Fruit fly (Drosophila melanogaster): Measurements from ENCODE around the gene gry.

gry gene

DNA sequence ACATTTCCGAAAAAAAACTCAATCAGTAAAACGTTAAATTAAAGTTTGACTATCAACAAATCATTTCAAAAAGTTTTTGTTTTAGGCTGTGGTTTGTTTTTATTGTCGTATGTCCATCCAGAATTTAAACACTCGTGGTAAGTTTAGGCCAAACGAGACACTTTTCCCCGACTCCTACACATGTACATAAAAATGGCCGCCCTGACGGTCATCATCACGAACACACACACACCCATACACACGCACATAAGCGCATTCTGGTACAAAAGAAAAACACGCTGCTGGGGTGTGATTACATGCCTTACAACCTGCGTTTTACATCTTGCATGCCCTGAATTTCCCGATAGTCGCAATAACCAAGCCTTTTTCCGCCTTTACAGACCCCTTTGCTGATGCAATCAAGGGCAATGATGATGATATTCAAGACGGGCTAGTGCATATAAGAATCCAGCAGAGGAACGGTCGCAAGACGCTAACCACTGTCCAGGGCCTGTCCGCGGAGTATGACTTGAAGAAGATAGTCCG is 24.6 kb downstream of the gry start:
- TF ChIP-seq CTCF (optimal IDR thresholded peaks at IDR 0.05) (no peak), CG8478 (optimal IDR thresholded peaks at IDR 0.05) (no peak)

DNA sequence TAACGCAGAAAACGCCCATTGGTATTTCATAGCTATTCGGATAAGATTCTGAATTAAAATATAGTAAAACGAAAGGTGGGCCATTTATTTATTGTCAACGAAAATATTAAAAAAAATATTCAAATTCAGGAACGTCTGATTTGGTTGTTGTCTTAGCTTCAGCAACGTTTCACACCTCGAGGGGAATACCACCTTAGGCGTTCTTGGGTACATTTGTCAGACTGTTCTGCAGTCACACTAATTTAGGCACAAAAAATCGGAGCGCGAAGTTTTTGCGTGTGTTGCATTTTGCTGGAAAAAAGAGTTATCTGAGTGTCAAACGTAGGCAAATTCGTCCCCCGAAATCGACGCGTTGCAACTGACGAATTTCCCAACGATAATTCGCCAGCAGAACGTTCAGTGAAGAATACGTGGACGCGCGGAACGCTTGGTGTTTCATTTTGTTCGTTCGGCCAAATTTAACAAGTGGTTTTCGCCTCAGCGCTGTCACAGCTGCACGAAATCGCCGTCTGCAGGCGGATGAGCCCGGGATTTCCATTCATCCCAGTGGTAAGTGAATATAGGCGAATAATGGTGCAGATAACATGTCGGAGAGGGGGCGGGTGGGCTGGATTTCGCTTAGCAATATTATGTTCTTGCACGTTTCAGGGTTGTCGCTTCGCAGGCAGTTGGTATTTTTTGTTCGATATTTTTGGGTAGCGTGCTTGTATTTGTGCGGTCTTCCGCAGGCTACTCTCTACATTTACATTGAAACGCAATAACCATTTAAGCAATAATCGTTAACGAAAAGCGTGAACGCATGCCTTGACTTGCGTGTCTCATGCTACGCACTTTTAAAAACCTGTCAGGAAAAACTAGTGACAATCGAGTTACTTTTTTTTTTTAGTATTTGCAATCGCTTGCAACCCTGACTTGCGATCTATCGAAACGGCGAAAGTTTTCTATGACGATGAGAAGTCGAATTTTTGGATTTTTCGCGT is 26.1 kb downstream of the gry start, which contains the start of gene Larp4B:
Gene Larp4B (plus strand): TSS at position 99 of the 980 bp plus-strand sequence.
- peak in 1 of 2 experiments; percentile 61 for TF ChIP-seq CTCF (optimal IDR thresholded peaks at IDR 0.05)
- TF ChIP-seq CG8478 (optimal IDR thresholded peaks at IDR 0.05) = no peak

DNA sequence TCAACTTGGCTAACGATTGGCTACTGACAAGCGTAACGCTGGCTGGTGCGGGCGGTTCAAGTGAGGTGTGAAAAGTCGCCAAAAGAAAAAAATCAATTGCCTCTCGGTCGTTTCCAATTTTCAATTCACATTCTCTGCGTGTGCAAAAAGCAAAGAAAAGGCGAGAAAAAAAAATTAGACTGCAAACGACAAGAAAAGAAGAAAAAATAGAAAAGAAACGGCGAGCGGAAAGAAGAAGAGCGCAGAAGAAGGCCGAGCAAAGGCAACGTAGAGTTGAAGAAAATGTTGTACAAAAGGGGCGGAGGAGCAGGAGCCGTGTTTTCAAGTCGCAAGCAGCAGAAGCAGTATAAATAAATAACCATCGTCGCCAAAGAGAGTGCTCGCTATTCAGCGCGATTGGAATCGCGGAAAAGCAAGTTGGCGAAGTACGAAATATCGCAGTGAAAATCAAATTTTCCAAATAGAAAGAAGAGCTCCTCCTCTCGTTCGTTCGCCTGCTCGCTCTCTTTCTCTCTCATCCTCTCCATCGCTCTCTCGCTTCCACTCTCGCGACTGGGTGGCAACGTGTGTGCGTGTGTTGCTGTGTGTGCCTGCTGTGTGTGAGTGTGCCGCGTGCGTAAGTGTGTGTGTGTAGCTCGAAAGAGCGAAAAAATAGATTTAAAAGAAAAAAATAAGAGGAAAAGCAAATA is 27.0 kb downstream of the gry start:
- TF ChIP-seq CG8478 (optimal IDR thresholded peaks at IDR 0.05) = no peak
- no peak for TF ChIP-seq CTCF (optimal IDR thresholded peaks at IDR 0.05)

DNA sequence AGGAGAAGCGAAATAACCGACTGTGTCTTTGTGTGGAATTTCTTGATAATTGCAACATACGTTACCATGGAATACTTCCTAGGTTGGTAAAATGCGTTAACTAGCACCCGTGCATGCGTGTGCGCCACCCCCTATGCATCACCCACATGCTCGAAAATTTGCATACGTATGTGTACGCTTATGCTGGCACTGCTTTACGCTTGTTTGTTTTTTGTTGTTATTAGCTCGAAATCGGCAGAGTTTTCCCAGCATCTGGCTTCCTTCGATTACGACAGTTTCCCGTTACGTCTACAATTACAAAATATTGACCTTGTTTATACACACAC is 27.5 kb downstream of the gry start:
- TF ChIP-seq CG8478 (optimal IDR thresholded peaks at IDR 0.05) (no peak), CTCF (optimal IDR thresholded peaks at IDR 0.05) (no peak)

DNA sequence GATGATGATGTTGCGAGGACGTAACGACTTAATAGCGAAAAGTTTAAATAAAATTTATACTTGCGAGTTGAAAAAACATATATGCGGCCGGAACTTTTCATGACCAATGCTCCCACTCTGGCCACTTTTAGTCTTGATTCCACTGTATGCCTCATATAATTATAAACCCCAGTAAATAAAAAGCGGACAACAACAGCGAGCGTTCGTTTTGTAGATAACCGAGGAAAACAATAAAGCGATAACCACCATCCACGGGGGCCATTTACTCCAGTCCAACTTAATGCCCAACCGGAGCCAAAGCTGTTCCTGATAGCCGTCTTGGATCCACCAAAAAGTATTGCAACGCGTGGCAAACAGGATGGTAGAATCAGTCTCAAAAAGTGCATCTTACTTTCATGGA is 37.4 kb downstream of the gry start:
- TF ChIP-seq CG8478 (optimal IDR thresholded peaks at IDR 0.05) = no peak
- TF ChIP-seq CTCF (optimal IDR thresholded peaks at IDR 0.05) = no peak

DNA sequence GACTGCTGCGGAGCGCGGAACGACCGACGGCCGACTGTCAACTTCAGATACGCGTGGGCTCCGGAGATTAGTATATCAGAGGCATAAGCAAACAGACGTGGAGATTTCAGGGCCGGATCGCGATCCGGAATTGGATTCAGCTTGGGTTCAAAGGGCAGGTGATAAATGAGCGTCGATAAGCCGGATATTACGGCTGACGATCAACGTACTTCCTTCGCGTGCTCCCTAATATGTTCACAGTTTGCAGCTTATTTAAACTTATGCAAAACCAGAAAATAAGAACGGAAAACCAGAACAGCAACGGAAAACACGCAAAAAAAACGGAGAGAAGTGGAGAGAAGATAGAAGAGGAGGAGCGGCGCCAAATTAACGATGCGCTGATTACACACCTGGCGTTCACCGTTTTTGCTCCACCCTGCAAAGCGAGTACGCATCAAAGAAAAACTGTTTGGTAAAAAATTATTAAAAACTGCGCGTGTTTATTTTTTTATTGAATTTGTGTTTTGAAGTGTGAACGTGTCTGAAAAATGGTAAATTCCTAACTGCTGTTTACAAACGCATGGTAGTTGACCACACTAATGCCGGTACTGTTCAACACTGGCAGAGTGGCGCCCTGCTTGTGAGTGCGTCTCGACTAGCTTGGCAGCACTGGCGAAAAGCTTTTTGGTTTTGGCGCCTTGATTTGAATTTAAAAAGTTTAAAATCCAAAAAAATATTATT is 40.3 kb downstream of the gry start, which contains the start of gene CG17746:
Gene CG17746 (minus strand): TSS at position 546 of the 720 bp plus-strand sequence.
- TF ChIP-seq CTCF (optimal IDR thresholded peaks at IDR 0.05) = peak; percentile 40 to 65
- TF ChIP-seq CG8478 (optimal IDR thresholded peaks at IDR 0.05) = no peak

DNA sequence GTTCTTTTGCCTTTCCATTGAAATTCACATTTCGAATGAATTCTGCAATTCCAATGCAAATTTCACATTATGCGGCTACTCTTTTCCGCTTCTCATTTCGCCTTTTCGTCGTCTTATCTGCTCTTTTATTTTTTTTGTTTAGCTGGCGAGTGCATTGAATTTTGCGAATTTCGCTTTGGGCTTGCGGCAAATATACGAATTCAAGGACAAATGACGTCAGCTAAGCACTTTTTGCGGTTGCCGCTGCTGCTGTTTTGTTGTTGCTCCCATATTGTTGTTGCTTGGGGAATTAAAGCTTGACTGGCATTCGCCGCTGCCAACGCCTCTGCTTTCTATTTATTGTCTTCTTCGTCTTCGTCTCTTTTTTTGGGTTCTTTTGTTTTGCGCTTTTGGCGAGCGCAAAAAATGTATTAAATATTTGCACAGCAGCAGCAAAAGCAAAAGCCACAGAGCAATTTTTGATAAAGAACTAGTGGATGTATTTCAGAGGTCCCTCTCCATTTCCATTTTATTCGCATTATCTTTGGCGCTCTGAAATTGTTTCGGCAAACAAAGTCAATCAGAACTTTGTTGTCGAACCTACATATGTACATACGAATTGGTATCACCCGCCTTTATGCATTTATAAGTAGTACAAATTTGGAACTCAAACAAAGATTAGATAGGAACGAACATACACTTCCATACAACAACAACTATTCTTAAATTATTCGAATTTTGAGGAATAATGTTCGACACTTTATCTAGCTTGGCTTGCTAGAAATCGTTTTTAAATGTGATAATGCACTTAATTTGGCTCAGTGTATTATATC is 41.1 kb downstream of the gry start:
- TF ChIP-seq CG8478 (optimal IDR thresholded peaks at IDR 0.05) = no peak
- no peak for TF ChIP-seq CTCF (optimal IDR thresholded peaks at IDR 0.05)

DNA sequence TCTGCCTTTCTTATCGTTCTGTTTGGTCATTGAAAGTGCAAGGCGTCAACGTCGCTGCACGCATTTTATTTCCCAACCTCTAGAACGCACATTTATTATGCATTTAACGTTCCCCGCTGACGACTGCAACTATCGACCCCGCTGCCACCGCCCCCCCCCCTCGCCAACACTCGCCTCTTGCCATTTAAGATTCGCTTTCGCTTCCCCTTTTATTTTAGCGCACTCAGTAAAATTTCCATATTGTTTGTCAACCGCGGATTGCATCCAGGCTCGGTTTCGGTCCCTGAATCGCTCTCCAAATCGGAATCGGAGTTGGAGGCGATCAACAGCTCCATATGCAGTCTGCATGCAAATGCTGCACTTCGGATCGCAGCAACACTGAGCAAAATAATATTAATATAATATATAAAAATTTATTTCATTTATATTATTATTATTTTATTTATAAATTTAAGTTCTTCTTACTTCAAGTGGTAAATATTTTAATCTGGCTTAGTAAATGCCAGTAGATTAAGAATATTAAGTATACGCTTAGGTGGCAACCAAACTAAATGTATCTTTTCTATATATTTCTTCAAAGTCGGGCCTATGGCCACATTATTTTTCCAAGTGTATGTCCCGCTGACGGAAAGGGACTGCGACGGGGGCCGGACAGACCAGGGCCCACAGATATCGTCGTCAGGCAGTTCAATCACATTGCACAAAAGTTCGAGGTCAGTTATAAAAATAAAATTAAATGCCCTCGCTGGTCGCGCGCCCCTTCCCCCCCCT is 41.9 kb downstream of the gry start:
- no peak for TF ChIP-seq CTCF (optimal IDR thresholded peaks at IDR 0.05)
- TF ChIP-seq CG8478 (optimal IDR thresholded peaks at IDR 0.05) = no peak

DNA sequence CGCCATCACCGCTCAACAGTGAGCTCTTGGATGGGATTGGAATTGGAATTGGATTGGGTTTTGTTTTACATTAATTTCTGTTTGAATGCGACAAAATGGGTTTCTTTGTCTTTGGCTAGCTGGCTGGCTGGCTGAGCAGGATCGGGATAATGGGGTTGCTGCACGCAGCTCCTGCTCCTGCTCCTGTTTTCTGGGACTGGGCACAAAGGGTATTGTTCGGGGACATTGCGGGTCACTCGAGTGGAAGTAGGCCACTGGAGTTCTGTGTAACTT is 42.4 kb downstream of the gry start:
- TF ChIP-seq CTCF (optimal IDR thresholded peaks at IDR 0.05) (no peak), CG8478 (optimal IDR thresholded peaks at IDR 0.05) (no peak)

DNA sequence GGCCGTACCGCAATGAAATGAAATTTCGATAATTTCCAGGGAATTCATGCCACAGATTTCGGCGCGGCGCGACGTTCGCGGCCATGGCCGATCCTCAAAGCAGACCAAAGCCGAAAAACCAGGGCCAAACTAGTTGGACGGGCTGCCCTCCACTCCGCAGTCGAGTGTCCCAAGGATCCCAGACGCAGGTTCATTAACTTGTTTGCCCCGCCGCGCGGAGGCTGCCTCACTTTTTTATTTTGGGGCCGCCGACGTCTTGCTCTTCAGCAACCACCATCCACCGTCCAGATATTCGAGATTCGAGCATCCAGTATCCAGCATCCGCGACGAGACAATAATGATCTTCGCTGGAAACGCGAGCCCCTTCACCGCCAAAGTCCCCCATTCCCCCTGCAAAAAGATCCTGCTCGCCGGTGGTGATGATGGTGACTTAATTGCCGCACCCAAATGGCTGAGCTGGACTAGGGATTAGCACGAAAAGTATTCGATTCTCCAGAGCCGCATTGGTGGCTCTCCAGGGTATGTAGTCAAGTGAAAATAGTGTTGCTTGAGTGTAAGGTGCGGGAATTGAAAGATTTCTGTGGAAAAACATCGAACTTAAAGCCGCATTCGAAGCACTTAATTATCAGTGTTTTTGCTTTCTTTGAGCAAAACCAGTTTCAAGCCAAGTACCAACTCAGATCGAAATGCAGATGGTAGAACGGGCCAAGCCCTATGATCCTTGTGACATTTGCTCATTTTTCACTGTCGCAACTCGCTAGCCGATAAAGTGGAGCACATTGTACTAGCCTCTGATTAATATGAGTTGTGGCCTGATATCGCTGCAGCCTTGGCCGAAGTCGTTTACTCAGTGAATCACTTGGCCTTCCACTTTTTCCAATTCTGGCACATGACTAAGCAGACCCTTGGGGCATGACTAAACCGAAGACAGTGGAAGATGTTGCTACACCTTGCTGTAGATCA is 43.5 kb downstream of the gry start:
- TF ChIP-seq CTCF (optimal IDR thresholded peaks at IDR 0.05) = no peak
- no peak for TF ChIP-seq CG8478 (optimal IDR thresholded peaks at IDR 0.05)

DNA sequence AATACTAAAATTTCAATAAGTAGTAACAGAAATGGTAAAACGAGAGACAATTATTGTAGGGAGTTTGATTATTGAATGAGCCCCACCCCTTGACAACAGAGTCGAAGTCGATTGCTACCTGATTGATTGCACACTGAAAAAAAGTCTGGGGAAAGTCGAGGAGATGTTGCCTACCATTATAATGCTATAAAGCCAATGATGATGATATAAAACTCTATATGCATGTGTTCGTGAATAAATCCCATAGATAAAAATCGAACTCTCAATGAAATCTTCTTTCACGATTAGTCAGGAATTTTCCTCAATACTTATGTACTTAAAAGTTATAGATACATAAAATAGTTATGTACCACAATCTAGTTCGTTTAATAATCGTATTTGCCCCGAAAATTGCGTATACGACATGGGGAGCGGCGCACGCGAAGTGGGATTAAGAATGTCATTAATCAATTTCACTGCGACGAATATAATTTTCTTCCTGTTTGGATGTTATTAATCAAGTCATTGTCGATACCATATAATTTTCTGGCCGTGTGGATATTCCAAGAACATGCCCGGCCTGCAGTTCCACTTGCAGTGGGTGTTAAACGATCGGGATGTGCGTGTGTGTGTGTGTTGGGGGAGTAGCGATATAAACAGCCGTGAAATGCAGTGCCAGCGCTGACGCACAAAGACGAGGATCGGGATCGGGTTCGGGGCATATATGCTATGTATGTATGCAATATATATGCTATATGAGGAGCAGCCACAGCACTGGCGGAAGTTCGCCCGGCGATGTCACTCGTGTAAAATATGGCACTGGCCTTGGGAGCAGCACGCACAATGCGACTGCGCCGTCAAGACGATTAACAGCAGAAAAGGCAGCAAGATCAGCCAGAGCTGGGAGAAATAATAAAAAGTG is 45.6 kb downstream of the gry start, which contains the start of gene CG12078:
Gene CG12078 (minus strand): TSS at position 51 of the 901 bp plus-strand sequence.
- TF ChIP-seq CG8478 (optimal IDR thresholded peaks at IDR 0.05) (no peak), CTCF (optimal IDR thresholded peaks at IDR 0.05) (no peak)

DNA sequence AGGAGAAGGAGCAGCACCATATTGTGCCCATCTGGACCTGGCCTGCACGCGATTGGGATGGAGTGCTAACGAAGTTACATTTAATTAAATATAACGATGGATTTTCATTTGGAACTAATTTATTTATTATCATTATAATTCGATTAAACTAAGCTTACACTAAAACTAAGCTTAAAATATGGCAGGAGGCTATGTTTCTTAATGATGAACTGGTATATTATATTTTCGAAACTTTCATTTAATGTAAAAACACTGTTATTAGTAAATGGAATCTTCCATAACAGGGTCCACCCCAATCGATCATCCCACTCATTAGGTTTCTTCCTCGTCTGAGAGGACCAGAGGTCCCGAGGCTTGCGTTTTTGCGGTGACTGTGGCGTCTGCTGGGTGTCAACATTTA is 46.3 kb downstream of the gry start:
- TF ChIP-seq CG8478 (optimal IDR thresholded peaks at IDR 0.05) = no peak
- TF ChIP-seq CTCF (optimal IDR thresholded peaks at IDR 0.05) = no peak
